Fruit fly (Drosophila melanogaster): Measurements from ENCODE around the gene Atg4a.

DNA sequence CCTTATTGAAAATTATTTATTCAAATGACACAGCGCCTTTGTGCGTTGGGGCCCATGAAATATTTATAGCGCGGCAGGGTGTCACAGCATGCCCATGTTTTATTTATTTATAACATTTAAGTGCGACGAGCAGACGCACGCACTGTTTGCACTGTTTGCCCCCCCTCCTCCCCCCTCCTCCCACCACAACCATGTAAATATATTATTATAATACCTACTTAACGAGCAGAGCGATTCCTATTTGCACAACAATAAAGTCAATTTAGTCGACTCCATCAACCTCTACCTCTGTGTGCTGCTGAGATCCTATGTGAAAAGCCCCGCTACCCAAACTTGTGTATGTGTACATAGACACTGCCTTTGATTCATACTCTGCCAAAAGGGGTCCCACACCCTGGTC, 14.0 kb downstream of the Atg4a start:
- TF ChIP-seq cic (GFP tag; optimal IDR thresholded peaks at IDR 0.05), result no peak
- no peak for TF ChIP-seq pad (GFP tag; optimal IDR thresholded peaks at IDR 0.05)
- TF ChIP-seq CG1620 (GFP tag; optimal IDR thresholded peaks at IDR 0.05), result no peak
